Worm (Caenorhabditis elegans): ENCODE results near the gene C49F8.15.

DNA sequence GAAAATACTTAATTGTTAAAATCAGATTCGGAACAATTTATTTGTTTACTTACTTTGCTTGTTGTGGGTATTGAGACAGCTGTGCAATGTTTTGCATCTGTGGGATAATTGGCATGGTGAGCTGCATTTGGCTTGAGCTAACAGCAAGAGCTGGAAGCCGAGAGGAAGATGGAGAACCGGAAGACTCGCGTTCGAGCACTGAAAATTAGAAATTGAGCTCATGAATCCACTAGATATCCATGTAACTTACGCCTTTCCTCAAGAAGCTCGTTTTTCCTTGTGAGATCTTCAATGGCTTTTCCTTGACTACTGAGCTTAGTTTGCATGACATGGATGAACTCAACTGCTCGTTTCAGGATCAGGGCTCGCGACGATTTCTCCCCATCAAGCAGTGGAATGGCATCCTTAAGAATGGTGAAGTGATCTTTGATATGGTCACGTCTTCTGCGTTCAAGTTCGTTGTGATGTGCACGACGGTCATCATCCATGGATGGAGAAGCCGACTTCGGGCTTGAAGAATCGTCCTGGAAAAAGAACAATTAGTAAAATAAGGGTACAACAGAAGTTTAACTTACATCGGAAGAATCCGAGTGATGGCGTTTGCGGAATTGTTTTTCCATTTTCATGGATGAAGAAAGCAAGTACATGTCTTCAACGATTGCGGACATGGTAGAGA is 12.1 kb downstream of the C49F8.15 start:
- TF ChIP-seq efl-1 (GFP tag; optimal IDR thresholded peaks at IDR 0.05) = no peak
- no peak for TF ChIP-seq unc-130 (GFP tag; optimal IDR thresholded peaks at IDR 0.05)

Data from whole organism, young adult.